Fruit fly (Drosophila melanogaster) whole organism, prepupa: ENCODE data around the gene CG18130.

Experiments
- Blimp-1 ChIP-seq: fragments of 200-800 bp; sonication (Bioruptor generic); optimal IDR thresholded peaks from 3 replicates; lab custom pipeline; 2017; ENCODE audit warnings: missing biosample characterization, missing genetic modification characterization, mild to moderate bottlenecking, moderate library complexity, missing genetic modification reagents
- CG10631 ChIP-seq: fragments of 200-800 bp; sonication (Bioruptor generic); optimal IDR thresholded peaks from 2 replicates; lab custom pipeline; 2016; ENCODE audit warnings: missing biosample characterization, missing genetic modification characterization
- CG10669 ChIP-seq: fragments of 200-800 bp; sonication (Bioruptor generic); optimal IDR thresholded peaks from 3 replicates; lab custom pipeline; 2018; ENCODE audit warnings: missing biosample characterization, mild to moderate bottlenecking, missing genetic modification characterization, moderate library complexity
- CG11294 ChIP-seq: fragments of 200-800 bp; sonication (Bioruptor generic); IDR thresholded peaks from 2 replicates; pipeline ENCODE4 v1.3.6; 2022; ENCODE audit warnings: missing biosample characterization, missing genetic modification characterization
- CG11762 ChIP-seq: fragments of 200-800 bp; sonication (Bioruptor generic); optimal IDR thresholded peaks from 3 replicates; lab custom pipeline; 2016; ENCODE audit warnings: missing biosample characterization, missing genetic modification characterization; ENCODE audit not compliant: insufficient read depth
- CG11902 ChIP-seq: fragments of 200-800 bp; sonication (Bioruptor generic); optimal IDR thresholded peaks from 3 replicates; lab custom pipeline; 2016; ENCODE audit warnings: missing biosample characterization, missing genetic modification characterization
- CG15336 ChIP-seq: fragments of 200-800 bp; sonication (Bioruptor generic); IDR thresholded peaks from 2 replicates; pipeline ENCODE4 v1.3.6; 2022; ENCODE audit warnings: missing biosample characterization, missing genetic modification characterization
- CG1621 ChIP-seq: fragments of 200-800 bp; sonication (Bioruptor generic); optimal IDR thresholded peaks from 3 replicates; lab custom pipeline; 2018; ENCODE audit warnings: missing biosample characterization, mild to moderate bottlenecking, missing genetic modification characterization
- CG3032 ChIP-seq: fragments of 200-800 bp; optimal IDR thresholded peaks from 2 replicates; lab custom pipeline; 2019; ENCODE audit warnings: missing biosample characterization, mild to moderate bottlenecking, missing genetic modification characterization, moderate library complexity
- CG31627 ChIP-seq: fragments of 200-800 bp; sonication (Bioruptor generic); optimal IDR thresholded peaks from 3 replicates; lab custom pipeline; 2016; ENCODE audit warnings: missing biosample characterization, missing genetic modification characterization
- CG32006 ChIP-seq: fragments of 200-800 bp; sonication (Bioruptor generic); optimal IDR thresholded peaks from 3 replicates; lab custom pipeline; 2017; ENCODE audit warnings: missing biosample characterization, mild to moderate bottlenecking, missing genetic modification characterization
- CG34406 ChIP-seq: fragments of 200-800 bp; sonication (Bioruptor generic); optimal IDR thresholded peaks from 3 replicates; lab custom pipeline; 2016; ENCODE audit warnings: missing biosample characterization, missing genetic modification characterization
- CG3919 ChIP-seq: fragments of 200-800 bp; sonication (Bioruptor generic); optimal IDR thresholded peaks from 3 replicates; lab custom pipeline; 2016; ENCODE audit warnings: missing biosample characterization, missing genetic modification characterization
- CG4318 ChIP-seq: fragments of 200-800 bp; sonication (Bioruptor generic); optimal IDR thresholded peaks from 3 replicates; lab custom pipeline; 2017; ENCODE audit warnings: missing biosample characterization, mild to moderate bottlenecking, missing genetic modification characterization
- CG6163 ChIP-seq: fragments of 200-800 bp; sonication (Bioruptor generic); IDR thresholded peaks from 3 replicates; pipeline ENCODE4 v1.3.6; 2022; ENCODE audit warnings: missing biosample characterization, missing genetic modification characterization
- CG6792 ChIP-seq: fragments of 200-800 bp; sonication (Bioruptor generic); optimal IDR thresholded peaks from 3 replicates; lab custom pipeline; 2016; ENCODE audit warnings: missing biosample characterization, missing genetic modification characterization
- CG6808 ChIP-seq: fragments of 200-800 bp; sonication (Bioruptor generic); optimal IDR thresholded peaks from 3 replicates; lab custom pipeline; 2017; ENCODE audit warnings: missing biosample characterization, missing genetic modification characterization, mild to moderate bottlenecking, moderate library complexity, missing genetic modification reagents
- CG6854 ChIP-seq: fragments of 200-800 bp; sonication (Bioruptor generic); optimal IDR thresholded peaks from 2 replicates; lab custom pipeline; 2017; ENCODE audit warnings: missing biosample characterization, mild to moderate bottlenecking, missing genetic modification characterization
- CG7368 ChIP-seq: fragments of 200-800 bp; sonication (Bioruptor generic); optimal IDR thresholded peaks from 3 replicates; lab custom pipeline; 2016; ENCODE audit warnings: missing biosample characterization, missing genetic modification characterization
- CG8119 ChIP-seq: fragments of 200-800 bp; sonication (Bioruptor generic); IDR thresholded peaks from 3 replicates; pipeline ENCODE4 v1.3.6; 2022; ENCODE audit warnings: missing biosample characterization, missing genetic modification characterization
- CG8319 ChIP-seq: fragments of 200-800 bp; sonication (Bioruptor generic); optimal IDR thresholded peaks from 3 replicates; lab custom pipeline; 2016; ENCODE audit warnings: missing biosample characterization, missing genetic modification characterization
- CG8632 ChIP-seq: fragments of 200-800 bp; sonication (Bioruptor generic); optimal IDR thresholded peaks from 3 replicates; lab custom pipeline; 2016; ENCODE audit warnings: missing biosample characterization, missing genetic modification characterization
- CG9139 ChIP-seq: fragments of 200-800 bp; sonication (Bioruptor generic); optimal IDR thresholded peaks from 3 replicates; lab custom pipeline; 2017; ENCODE audit warnings: missing biosample characterization, mild to moderate bottlenecking, missing genetic modification characterization
- Eip78C ChIP-seq: fragments of 200-800 bp; sonication (Bioruptor generic); peaks from one replicate; lab custom pipeline; 2016; ENCODE audit warnings: missing biosample characterization, missing genetic modification characterization
- Eip93F ChIP-seq: fragments of 200-800 bp; sonication (Bioruptor generic); optimal IDR thresholded peaks from 2 replicates; lab custom pipeline; 2016; ENCODE audit warnings: missing biosample characterization, mild to moderate bottlenecking, missing genetic modification characterization
- Ets21C ChIP-seq: fragments of 200-800 bp; sonication (Bioruptor generic); optimal IDR thresholded peaks from 3 replicates; lab custom pipeline; 2016; ENCODE audit warnings: missing biosample characterization, missing genetic modification characterization
- Ets96B ChIP-seq: fragments of 200-800 bp; optimal IDR thresholded peaks from 2 replicates; lab custom pipeline; 2019; ENCODE audit warnings: missing biosample characterization, mild to moderate bottlenecking, missing genetic modification characterization, moderate library complexity
- Hr38 ChIP-seq: sonication (Bioruptor generic); optimal IDR thresholded peaks from 2 replicates; lab custom pipeline; 2016; ENCODE audit warnings: missing biosample characterization, missing genetic modification characterization
- Hr39 ChIP-seq: fragments of 200-800 bp; sonication (Bioruptor generic); optimal IDR thresholded peaks from 2 replicates; lab custom pipeline; 2016; ENCODE audit warnings: missing biosample characterization, missing genetic modification characterization
- Met ChIP-seq: fragments of 200-800 bp; sonication (Bioruptor generic); optimal IDR thresholded peaks from 3 replicates; lab custom pipeline; 2016; ENCODE audit warnings: missing biosample characterization, missing genetic modification characterization
- Smox ChIP-seq: fragments of 200-800 bp; sonication (Bioruptor generic); optimal IDR thresholded peaks from 3 replicates; lab custom pipeline; 2016; ENCODE audit warnings: missing biosample characterization, missing genetic modification characterization
- Sox14 ChIP-seq: fragments of 200-800 bp; sonication (Bioruptor generic); optimal IDR thresholded peaks from 3 replicates; lab custom pipeline; 2016; ENCODE audit warnings: missing biosample characterization, missing genetic modification characterization
- Sox15 ChIP-seq: fragments of 200-800 bp; sonication (Bioruptor generic); optimal IDR thresholded peaks from 3 replicates; lab custom pipeline; 2016; ENCODE audit warnings: missing biosample characterization, missing genetic modification characterization
- achi ChIP-seq: fragments of 200-800 bp; sonication (Bioruptor generic); optimal IDR thresholded peaks from 3 replicates; lab custom pipeline; 2016; ENCODE audit warnings: missing biosample characterization, missing genetic modification characterization
- acj6 ChIP-seq: fragments of 200-800 bp; sonication (Bioruptor generic); optimal IDR thresholded peaks from 3 replicates; lab custom pipeline; 2016; ENCODE audit warnings: missing biosample characterization, missing genetic modification characterization
- dac ChIP-seq: fragments of 200-800 bp; sonication (Bioruptor generic); optimal IDR thresholded peaks from 2 replicates; lab custom pipeline; 2017; ENCODE audit warnings: missing biosample characterization, mild to moderate bottlenecking, missing genetic modification characterization
- dsx ChIP-seq: fragments of 200-800 bp; optimal IDR thresholded peaks from 3 replicates; lab custom pipeline; 2019; ENCODE audit warnings: missing biosample characterization, mild to moderate bottlenecking, missing genetic modification characterization, moderate library complexity; ENCODE audit not compliant: poor library complexity, severe bottlenecking
- eg ChIP-seq: fragments of 200-800 bp; sonication (Bioruptor generic); IDR thresholded peaks from 3 replicates; pipeline ENCODE4 v1.3.6; 2022; ENCODE audit warnings: missing biosample characterization, missing genetic modification characterization
- fd59A ChIP-seq: fragments of 200-800 bp; sonication (Bioruptor generic); optimal IDR thresholded peaks from 2 replicates; lab custom pipeline; 2017; ENCODE audit warnings: missing biosample characterization, mild to moderate bottlenecking, missing genetic modification characterization, missing genetic modification reagents
- fd85E ChIP-seq: fragments of 200-800 bp; sonication (Bioruptor generic); optimal IDR thresholded peaks from 3 replicates; lab custom pipeline; 2016; ENCODE audit warnings: missing biosample characterization, missing genetic modification characterization
- fkh ChIP-seq: fragments of 200-800 bp; sonication (Bioruptor generic); optimal IDR thresholded peaks from 3 replicates; lab custom pipeline; 2017; ENCODE audit warnings: missing biosample characterization, mild to moderate bottlenecking, missing genetic modification characterization, moderate library complexity
- lz ChIP-seq: fragments of 200-800 bp; sonication (Bioruptor generic); optimal IDR thresholded peaks from 3 replicates; lab custom pipeline; 2016; ENCODE audit warnings: missing biosample characterization, missing genetic modification characterization
- net ChIP-seq: fragments of 200-800 bp; sonication (Bioruptor generic); optimal IDR thresholded peaks from 3 replicates; lab custom pipeline; 2016; ENCODE audit warnings: missing biosample characterization, missing genetic modification characterization
- salr ChIP-seq, 2 experiments: fragments of 200-800 bp; sonication (Bioruptor generic); optimal IDR thresholded peaks; 3 replicates each; lab custom pipeline; 2016 to 2018; ENCODE audit warnings: missing biosample characterization in 2 of 2, missing genetic modification characterization in 2 of 2, mild to moderate bottlenecking in 1 of 2
- spab ChIP-seq: fragments of 200-800 bp; sonication (Bioruptor generic); optimal IDR thresholded peaks from 2 replicates; lab custom pipeline; 2017; ENCODE audit warnings: missing biosample characterization, mild to moderate bottlenecking, missing genetic modification characterization, missing genetic modification reagents
- ss ChIP-seq, 2 experiments: fragments of 200-800 bp; sonication (Bioruptor generic); optimal IDR thresholded peaks; 2 replicates in 1 of 2; 3 replicates in 1 of 2; lab custom pipeline; 2017 to 2018; ENCODE audit warnings: mild to moderate bottlenecking in 2 of 2, missing biosample characterization in 2 of 2, missing genetic modification characterization in 2 of 2, moderate library complexity in 1 of 2
- svp ChIP-seq: fragments of 200-800 bp; sonication (Bioruptor generic); peaks from one replicate; lab custom pipeline; 2016; ENCODE audit warnings: missing biosample characterization, missing genetic modification characterization
- topi ChIP-seq: fragments of 200-800 bp; sonication (Bioruptor generic); optimal IDR thresholded peaks from 3 replicates; lab custom pipeline; 2016; ENCODE audit warnings: missing biosample characterization, missing genetic modification characterization

The CG18130 gene

DNA sequence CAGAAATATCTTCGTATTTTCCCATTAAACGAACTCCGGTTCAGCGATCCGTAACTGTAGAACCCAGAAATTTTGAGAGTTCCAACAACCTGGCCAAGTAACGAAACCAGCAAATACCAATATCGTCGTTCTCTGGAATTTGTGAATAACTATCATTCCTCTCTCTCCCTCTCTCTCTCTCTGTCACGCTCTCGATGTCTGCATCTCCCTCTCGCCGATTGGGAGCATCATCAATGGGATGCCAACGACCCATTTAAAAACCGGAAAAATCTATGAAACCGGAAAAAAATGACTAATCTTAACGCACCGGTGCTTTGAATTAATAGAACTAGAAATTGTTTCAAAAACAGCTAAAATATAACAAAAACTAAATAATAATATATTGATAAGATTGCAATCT lies 15.0 kb upstream of the CG18130 start:
- peak; percentile 71 for TF ChIP-seq Eip78C
- TF ChIP-seq svp (GFP tag; lab: Kevin White, UChicago), result peak; percentile 6
- TF ChIP-seq lz (GFP tag; lab: Kevin White, UChicago), result no peak

DNA sequence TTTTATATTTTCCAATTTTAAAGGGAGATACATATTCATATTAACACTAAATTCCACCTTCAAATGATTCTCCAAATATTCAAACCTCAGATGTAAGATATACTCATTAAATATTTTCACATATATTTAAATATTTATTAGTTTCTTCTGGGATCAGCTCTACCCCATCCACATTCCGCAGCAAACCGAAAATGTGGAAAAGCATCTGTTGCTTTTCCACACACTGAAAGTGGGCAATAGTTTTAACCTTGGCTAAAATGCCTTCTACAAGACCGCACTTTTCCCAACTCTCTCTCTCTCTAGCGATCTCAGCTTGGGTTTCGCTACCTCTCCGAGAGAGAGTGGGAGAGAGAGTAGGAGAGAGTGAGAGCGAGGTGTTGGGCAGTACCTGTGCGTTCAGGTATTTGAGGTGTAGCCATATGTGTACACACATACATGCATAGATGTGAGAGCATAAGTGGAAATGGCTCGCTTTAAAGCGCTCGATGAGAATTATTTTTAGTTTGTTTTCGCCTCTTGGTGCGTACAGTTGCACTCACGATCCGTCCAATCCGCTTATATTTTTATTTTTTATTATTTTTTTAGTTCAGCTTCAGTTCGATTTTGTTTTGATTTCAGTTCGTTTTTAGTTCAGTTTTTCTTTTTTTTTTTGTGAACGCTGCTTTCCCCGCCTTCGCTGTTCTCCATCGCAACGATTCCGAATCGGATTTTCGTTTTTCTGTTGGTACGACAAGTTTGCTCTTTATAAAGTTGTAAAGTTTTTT lies 14.3 kb upstream of the CG18130 start, which contains the start of gene CG1806:
Gene CG1806, plus strand, starts transcription at position 499 of the 764 bp plus-strand sequence.
- TF ChIP-seq topi (GFP tag; lab: Kevin White, UChicago) (peak; percentile 10), CG11294 (GFP tag; lab: Robert Waterston, UW) (no peak), lz (GFP tag; lab: Kevin White, UChicago) (no peak), acj6 (GFP tag; lab: Kevin White, UChicago) (no peak), spab (GFP tag; lab: Kevin White, UChicago) (peak; percentile 33), CG8119 (GFP tag; lab: Robert Waterston, UW) (peak; percentile 57; the same call in 2 of the 3 replicates), Met (GFP tag; lab: Kevin White, UChicago) (no peak), CG10669 (GFP tag; lab: Kevin White, UChicago) (peak; percentile 32), svp (GFP tag; lab: Kevin White, UChicago) (peak; percentile 43), Sox15 (no peak), fkh (GFP tag; lab: Kevin White, UChicago) (peak; percentile 11), achi (GFP tag; lab: Kevin White, UChicago) (peak; percentile 15), CG6854 (GFP tag; lab: Kevin White, UChicago) (peak; percentile 26), CG8632 (GFP tag; lab: Kevin White, UChicago) (peak; percentile 25), CG9139 (peak; percentile 47), CG34406 (GFP tag; lab: Kevin White, UChicago) (no peak), CG11902 (GFP tag; lab: Kevin White, UChicago) (no peak), dac (GFP tag; lab: Kevin White, UChicago) (no peak), ss (GFP tag; optimal IDR thresholded peaks at IDR 0.05; lab: Kevin White, UChicago) (peak; percentile 49 to 82), CG15336 (GFP tag; lab: Robert Waterston, UW) (peak; percentile 68; the same call in 1 of the 2 replicates), Ets96B (tag; lab: Kevin White, UChicago) (peak; percentile 40), CG10631 (GFP tag; lab: Kevin White, UChicago) (no peak), fd85E (GFP tag; lab: Kevin White, UChicago) (peak; percentile 63), CG6808 (GFP tag; lab: Kevin White, UChicago) (peak; percentile 69), Eip93F (GFP tag; lab: Kevin White, UChicago) (no peak), Sox14 (GFP tag; lab: Kevin White, UChicago) (no peak), Ets21C (GFP tag; lab: Kevin White, UChicago) (no peak), Eip78C (peak; percentile 82), CG1621 (tag; lab: Kevin White, UChicago) (no peak), Smox (GFP tag; lab: Kevin White, UChicago) (no peak), fd59A (GFP tag; lab: Kevin White, UChicago) (no peak), CG6163 (peak; percentile 75; the same call in 2 of the 3 replicates), salr (GFP tag; optimal IDR thresholded peaks at IDR 0.05; lab: Kevin White, UChicago) (peak in 1 of 2 experiments; percentile 37), CG7368 (GFP tag; lab: Kevin White, UChicago) (no peak), CG3032 (peak; percentile 25), Hr38 (GFP tag; lab: Kevin White, UChicago) (no peak), CG32006 (GFP tag; lab: Kevin White, UChicago) (peak; percentile 11), Hr39 (GFP tag; lab: Kevin White, UChicago) (no peak), CG6792 (GFP tag; lab: Kevin White, UChicago) (no peak), eg (GFP tag; lab: Robert Waterston, UW) (peak; percentile 72), CG3919 (no peak), net (GFP tag; lab: Kevin White, UChicago) (peak; percentile 29), CG31627 (GFP tag; lab: Kevin White, UChicago) (no peak), CG11762 (GFP tag; lab: Kevin White, UChicago) (no peak), CG8319 (GFP tag; lab: Kevin White, UChicago) (no peak), CG4318 (GFP tag; lab: Kevin White, UChicago) (no peak), Blimp-1 (GFP tag; lab: Kevin White, UChicago) (no peak), dsx (GFP tag; lab: Kevin White, UChicago) (peak; percentile 30)
